Fruit fly (Drosophila melanogaster) whole organism, wandering third instar larva: ENCODE measurements around the gene CG4935.

Experiments used
- Abd-B ChIP-seq: fragments of >200 bp; optimal IDR thresholded peaks from 2 replicates; lab custom pipeline; 2017; ENCODE audit warnings: missing biosample characterization, missing genetic modification characterization
- CG32264 ChIP-seq: fragments of 200-800 bp; sonication (Bioruptor generic); optimal IDR thresholded peaks from 2 replicates; lab custom pipeline; 2016; ENCODE audit warnings: missing biosample characterization, missing genetic modification characterization
- CG9705 ChIP-seq: fragments of 200-800 bp; sonication (Bioruptor generic); optimal IDR thresholded peaks from 2 replicates; lab custom pipeline; 2018; ENCODE audit warnings: missing biosample characterization, mild to moderate bottlenecking, missing genetic modification characterization
- CrebA ChIP-seq: fragments of 200-800 bp; sonication (Bioruptor generic); optimal IDR thresholded peaks from 2 replicates; lab custom pipeline; 2016; ENCODE audit warnings: missing biosample characterization, mild to moderate bottlenecking, missing genetic modification characterization, borderline replicate concordance
- Dfd ChIP-seq: fragments of >200 bp; optimal IDR thresholded peaks from 2 replicates; lab custom pipeline; 2017; ENCODE audit warnings: missing biosample characterization, missing genetic modification characterization
- Dif ChIP-seq: fragments of 200-275, 200-300 bp; sonication (Bioruptor generic); optimal IDR thresholded peaks from 2 replicates; lab custom pipeline; 2018; ENCODE audit warnings: missing biosample characterization, missing genetic modification characterization; ENCODE audit not compliant: partially characterized antibody
- GATAd ChIP-seq: sonication (Bioruptor generic); optimal IDR thresholded peaks from 2 replicates; lab custom pipeline; 2016; ENCODE audit warnings: missing biosample characterization, missing genetic modification characterization
- HLH106 ChIP-seq: fragments of 200-800 bp; optimal IDR thresholded peaks from 3 replicates; lab custom pipeline; 2019; ENCODE audit warnings: missing biosample characterization, mild to moderate bottlenecking, missing genetic modification characterization, moderate library complexity
- Hnf4 ChIP-seq: fragments of 200-800 bp; sonication (Bioruptor generic); optimal IDR thresholded peaks from 2 replicates; lab custom pipeline; 2016; ENCODE audit warnings: missing biosample characterization, mild to moderate bottlenecking, missing genetic modification characterization
- Hr78 ChIP-seq: fragments of >200 bp; optimal IDR thresholded peaks from 2 replicates; lab custom pipeline; 2017; ENCODE audit warnings: missing biosample characterization, missing genetic modification characterization
- Hr83 ChIP-seq: fragments of 200-300 bp; sonication (Bioruptor generic); optimal IDR thresholded peaks from 2 replicates; lab custom pipeline; 2016; ENCODE audit warnings: missing biosample characterization, mild to moderate bottlenecking, missing genetic modification characterization, moderate library complexity; ENCODE audit not compliant: poor library complexity, severe bottlenecking
- Jra ChIP-seq: sonication (Bioruptor generic); optimal IDR thresholded peaks from 2 replicates; lab custom pipeline; 2016; ENCODE audit warnings: missing biosample characterization, missing genetic modification characterization
- Mio ChIP-seq: sonication (Bioruptor generic); optimal IDR thresholded peaks from 2 replicates; lab custom pipeline; 2016; ENCODE audit warnings: missing biosample characterization, missing genetic modification characterization
- Myc ChIP-seq: fragments of >200 bp; optimal IDR thresholded peaks from 2 replicates; lab custom pipeline; 2017
- N ChIP-seq: fragments of >200 bp; optimal IDR thresholded peaks from 2 replicates; lab custom pipeline; 2018; ENCODE audit warnings: missing biosample characterization, missing external identifiers, missing genetic modification characterization
- OdsH ChIP-seq: fragments of 200-800 bp; sonication (Bioruptor generic); optimal IDR thresholded peaks from 2 replicates; lab custom pipeline; 2016; ENCODE audit warnings: missing biosample characterization, mild to moderate bottlenecking, missing genetic modification characterization
- Rel ChIP-seq, 2 experiments: fragments of 200-800 bp; sonication (Bioruptor generic) in 1 of 2; optimal IDR thresholded peaks; 2 replicates in 1 of 2; 3 replicates in 1 of 2; lab custom pipeline; 2016 to 2019; ENCODE audit warnings: mild to moderate bottlenecking in 2 of 2, missing biosample characterization in 2 of 2, missing genetic modification characterization in 2 of 2, moderate library complexity in 1 of 2
- Sp1 ChIP-seq: fragments of 200-800 bp; sonication (Bioruptor generic); optimal IDR thresholded peaks from 3 replicates; lab custom pipeline; 2019; ENCODE audit warnings: missing biosample characterization, mild to moderate bottlenecking, missing genetic modification characterization, moderate library complexity
- Vsx2 ChIP-seq: fragments of 200-300, 225-300 bp; sonication (Bioruptor generic); optimal IDR thresholded peaks from 2 replicates; lab custom pipeline; 2018; ENCODE audit warnings: missing biosample characterization, missing genetic modification characterization; ENCODE audit not compliant: partially characterized antibody
- br ChIP-seq: fragments of 200-800 bp; sonication (Bioruptor generic); optimal IDR thresholded peaks from 2 replicates; lab custom pipeline; 2016; ENCODE audit warnings: missing biosample characterization, missing genetic modification characterization
- brk ChIP-seq: fragments of 200-800 bp; sonication (Bioruptor generic); optimal IDR thresholded peaks from 2 replicates; lab custom pipeline; 2016; ENCODE audit warnings: missing biosample characterization, mild to moderate bottlenecking, missing genetic modification characterization
- dl ChIP-seq, 2 experiments: fragments of 175-275, 200-275 bp in 1 of 2; fragments of 200-275 bp in 1 of 2; sonication (Bioruptor generic); optimal IDR thresholded peaks; lab custom pipeline; 2018; ENCODE audit warnings: mild to moderate bottlenecking in 2 of 2, missing biosample characterization in 2 of 2, missing genetic modification characterization in 2 of 2, moderate library complexity in 2 of 2; ENCODE audit not compliant: partially characterized antibody in 2 of 2, insufficient read depth in 1 of 2
- dmrt93B ChIP-seq: fragments of 200-800 bp; sonication (Bioruptor generic); optimal IDR thresholded peaks from 2 replicates; lab custom pipeline; 2018; ENCODE audit warnings: missing biosample characterization, mild to moderate bottlenecking, missing genetic modification characterization
- dsf ChIP-seq: sonication (Bioruptor generic); optimal IDR thresholded peaks from 2 replicates; lab custom pipeline; 2016; ENCODE audit warnings: missing biosample characterization, missing genetic modification characterization, borderline replicate concordance
- ey ChIP-seq: fragments of 200-800 bp; sonication (Bioruptor generic); optimal IDR thresholded peaks from 2 replicates; lab custom pipeline; 2016; ENCODE audit warnings: missing biosample characterization, missing genetic modification characterization
- foxo ChIP-seq, 2 experiments: fragments of 200-800 bp; sonication (Bioruptor generic); optimal IDR thresholded peaks; 2 replicates in 1 of 2; 3 replicates in 1 of 2; lab custom pipeline; 2016 to 2017; ENCODE audit warnings: missing biosample characterization in 2 of 2, missing genetic modification characterization in 2 of 2
- fru ChIP-seq: fragments of 200-800 bp; sonication (Bioruptor generic); optimal IDR thresholded peaks from 3 replicates; lab custom pipeline; 2016; ENCODE audit warnings: missing biosample characterization, mild to moderate bottlenecking, missing genetic modification characterization
- h ChIP-seq: fragments of 200-800 bp; sonication (Bioruptor generic); optimal IDR thresholded peaks from 3 replicates; lab custom pipeline; 2016; ENCODE audit warnings: missing biosample characterization, mild to moderate bottlenecking, missing genetic modification characterization
- jim ChIP-seq: fragments of 175-275, 200-325 bp; sonication (Bioruptor generic); optimal IDR thresholded peaks from 2 replicates; lab custom pipeline; 2016; ENCODE audit warnings: missing biosample characterization, mild to moderate bottlenecking, missing genetic modification characterization
- lola ChIP-seq: fragments of >200 bp; optimal IDR thresholded peaks from 2 replicates; lab custom pipeline; 2017; ENCODE audit warnings: missing biosample characterization, missing genetic modification characterization
- pan ChIP-seq: fragments of >200 bp; optimal IDR thresholded peaks from 2 replicates; lab custom pipeline; 2017
- psq ChIP-seq: fragments of 200-800 bp; sonication (Bioruptor generic); optimal IDR thresholded peaks from 3 replicates; lab custom pipeline; 2017; ENCODE audit warnings: missing biosample characterization, mild to moderate bottlenecking, missing genetic modification characterization, moderate library complexity
- rgr ChIP-seq: fragments of 200-800 bp; sonication (Bioruptor generic); optimal IDR thresholded peaks from 3 replicates; lab custom pipeline; 2016; ENCODE audit warnings: missing biosample characterization, mild to moderate bottlenecking, missing genetic modification characterization
- sage ChIP-seq: fragments of 200-800 bp; sonication (Bioruptor generic); optimal IDR thresholded peaks from 2 replicates; lab custom pipeline; 2016; ENCODE audit warnings: missing biosample characterization, mild to moderate bottlenecking, missing genetic modification characterization
- sv ChIP-seq: fragments of 200-800 bp; sonication (Bioruptor generic); optimal IDR thresholded peaks from 3 replicates; lab custom pipeline; 2016; ENCODE audit warnings: missing biosample characterization, missing genetic modification characterization
- tai ChIP-seq: sonication (Bioruptor generic); optimal IDR thresholded peaks from 2 replicates; lab custom pipeline; 2016; ENCODE audit warnings: missing biosample characterization, missing genetic modification characterization
- usp ChIP-seq: fragments of >200 bp; optimal IDR thresholded peaks from 2 replicates; lab custom pipeline; 2017; ENCODE audit warnings: missing biosample characterization, missing genetic modification characterization
- woc ChIP-seq: sonication (Bioruptor generic); optimal IDR thresholded peaks from 2 replicates; lab custom pipeline; 2016; ENCODE audit warnings: missing biosample characterization, mild to moderate bottlenecking, missing genetic modification characterization

Gene CG4935

dm6 chr2L:16282856-16283255 is 20.9 kb downstream of the CG4935 start:
- TF ChIP-seq CrebA (GFP tag; lab: Kevin White, UChicago) = no peak
- TF ChIP-seq Mio (GFP tag; lab: Kevin White, UChicago) = no peak
- TF ChIP-seq Sp1 = no peak
- no peak for TF ChIP-seq Rel (GFP tag; optimal IDR thresholded peaks at IDR 0.05; lab: Kevin White, UChicago)
- TF ChIP-seq Rel (tag; optimal IDR thresholded peaks at IDR 0.05; lab: Kevin White, UChicago) = no peak
- TF ChIP-seq, all 38 proteins: peak for 0

DNA sequence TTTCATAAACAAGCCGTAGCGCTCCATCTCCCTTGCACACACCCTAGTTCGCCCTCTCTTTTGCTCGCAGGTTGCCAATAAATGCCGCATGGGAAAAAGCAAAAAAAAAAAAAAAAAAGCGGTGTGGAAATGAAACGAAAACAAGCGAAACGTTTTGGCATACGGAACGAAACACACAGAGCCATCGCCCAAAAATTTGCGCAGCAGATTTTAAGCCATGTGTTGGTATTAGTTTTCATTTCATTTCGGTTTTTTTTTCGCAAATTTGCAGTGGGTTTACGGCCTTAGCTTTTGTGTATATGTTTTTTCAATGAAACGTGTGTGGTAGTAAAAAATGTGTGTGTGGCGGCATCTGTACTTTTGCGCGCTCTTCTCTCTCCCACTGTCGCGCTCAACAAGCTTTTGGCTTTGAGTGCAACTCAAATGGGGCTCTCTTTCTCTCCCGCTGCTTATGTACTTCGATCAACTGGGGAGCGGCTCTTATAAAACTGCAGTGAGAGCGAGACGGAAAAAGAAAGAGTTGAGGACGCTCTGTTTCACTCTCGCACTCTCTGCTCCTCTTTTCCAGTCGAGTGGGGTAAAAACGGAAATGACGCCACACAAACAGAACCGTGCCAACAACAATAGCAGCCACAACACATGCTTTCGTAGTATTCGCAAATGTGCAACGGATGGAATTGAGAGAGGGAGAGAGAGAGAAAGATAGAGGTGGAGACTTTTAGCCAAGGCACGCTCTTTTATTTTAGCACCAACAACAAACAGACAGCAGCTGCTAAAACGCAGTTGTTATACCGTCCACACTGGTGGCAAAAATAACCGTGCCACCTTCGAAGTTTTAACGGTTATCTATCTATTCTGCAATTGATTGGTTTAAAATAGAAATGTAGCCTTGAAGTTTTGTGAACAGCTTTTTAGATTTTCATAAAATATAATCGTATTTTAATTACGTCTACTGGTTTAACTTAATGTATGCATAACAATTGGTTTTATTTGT is 22.7 kb downstream of the CG4935 start:
- TF ChIP-seq jim (peak; percentile 59), dsf (GFP tag; lab: Kevin White, UChicago) (no peak), foxo (GFP tag; optimal IDR thresholded peaks at IDR 0.05; lab: Kevin White, UChicago) (peak; percentile 49 to 63), CrebA (GFP tag; lab: Kevin White, UChicago) (peak; percentile 82), Abd-B (GFP tag; lab: Kevin White, UChicago) (peak; percentile 55), fru (GFP tag; lab: Kevin White, UChicago) (peak; percentile 50), pan (lab: Kevin White, UChicago) (no peak), Vsx2 (GFP tag; lab: Kevin White, UChicago) (peak; percentile 56), Mio (GFP tag; lab: Kevin White, UChicago) (no peak), Hr78 (no peak), rgr (GFP tag; lab: Kevin White, UChicago) (peak; percentile 69), dl (GFP tag; optimal IDR thresholded peaks at IDR 0.05; lab: Kevin White, UChicago; ENCODE audit: insufficient read depth in 1 of 2, partially characterized antibody in 2 of 2) (peak; percentile 54 to 57), h (GFP tag; lab: Kevin White, UChicago) (peak; percentile 75), Jra (GFP tag; lab: Kevin White, UChicago) (no peak), tai (GFP tag; lab: Kevin White, UChicago) (no peak), sv (GFP tag; lab: Kevin White, UChicago) (no peak), ey (GFP tag; lab: Kevin White, UChicago) (peak; percentile 68), Hnf4 (GFP tag; lab: Kevin White, UChicago) (peak; percentile 67), GATAd (GFP tag; lab: Kevin White, UChicago) (no peak), HLH106 (tag; lab: Kevin White, UChicago) (peak; percentile 62), Hr83 (GFP tag; lab: Kevin White, UChicago) (peak; percentile 61), N (GFP tag; lab: Kevin White, UChicago) (peak; percentile 33), brk (GFP tag; lab: Kevin White, UChicago) (peak; percentile 80), sage (GFP tag; lab: Kevin White, UChicago) (peak; percentile 75), lola (no peak), OdsH (GFP tag; lab: Kevin White, UChicago) (peak; percentile 54), Sp1 (peak; percentile 64), CG9705 (GFP tag; lab: Kevin White, UChicago) (peak; percentile 57), br (GFP tag; lab: Kevin White, UChicago) (peak; percentile 69), psq (peak; percentile 67), Rel (GFP tag; optimal IDR thresholded peaks at IDR 0.05; lab: Kevin White, UChicago) (peak; percentile 84), Rel (tag; optimal IDR thresholded peaks at IDR 0.05; lab: Kevin White, UChicago) (peak; percentile 70), dmrt93B (peak; percentile 54), woc (GFP tag; lab: Kevin White, UChicago) (peak; percentile 36), CG32264 (GFP tag; lab: Kevin White, UChicago) (no peak), Dif (GFP tag; lab: Kevin White, UChicago) (peak; percentile 90), Dfd (GFP tag; lab: Kevin White, UChicago) (no peak), usp (GFP tag; lab: Kevin White, UChicago) (no peak), Myc (lab: Kevin White, UChicago) (peak; percentile 32)
